Worm (Caenorhabditis elegans): ENCODE results near the gene T04C10.3.
A peak's percentile ranks its signal among the peaks of the same experiment; 100 is the strongest.

T04C10.3 gene

ce11 chrX:14787557-14787932, 24.6 kb upstream of the T04C10.3 start:
- TF ChIP-seq sma-9 (GFP tag; optimal IDR thresholded peaks at IDR 0.05), result peak; percentile 41
- no peak for TF ChIP-seq sma-9 (tag; optimal IDR thresholded peaks at IDR 0.05)
- TF ChIP-seq lin-11 (tag; optimal IDR thresholded peaks at IDR 0.05), result no peak
- TF ChIP-seq dmd-4 (tag; optimal IDR thresholded peaks at IDR 0.05), result no peak
- TF ChIP-seq unc-39 (tag; optimal IDR thresholded peaks at IDR 0.05), result no peak
- peak; percentile 24 for TF ChIP-seq fos-1 (tag; optimal IDR thresholded peaks at IDR 0.05)
- peak; percentile 6 for TF ChIP-seq sma-3 (GFP tag; optimal IDR thresholded peaks at IDR 0.05)

ce11 chrX:14790320-14791048, 21.7 kb upstream of the T04C10.3 start, which contains the start of gene tatn-1:
TSS of gene tatn-1 (plus strand) at chrX:14791008.
- TF ChIP-seq mbf-1 (tag; optimal IDR thresholded peaks at IDR 0.05) (no peak), snpc-4 (tag; optimal IDR thresholded peaks at IDR 0.05) (no peak), lin-11 (tag; optimal IDR thresholded peaks at IDR 0.05) (no peak), nhr-237 (tag; optimal IDR thresholded peaks at IDR 0.05) (no peak), F13H6.1 (tag; optimal IDR thresholded peaks at IDR 0.05) (peak; percentile 86), unc-55 (GFP tag; optimal IDR thresholded peaks at IDR 0.05) (no peak), nhr-12 (tag; optimal IDR thresholded peaks at IDR 0.05) (no peak), gmeb-1 (tag; optimal IDR thresholded peaks at IDR 0.05) (peak; percentile 67), nhr-11 (tag; optimal IDR thresholded peaks at IDR 0.05) (no peak), nhr-6 (tag; optimal IDR thresholded peaks at IDR 0.05) (peak; percentile 59), nhr-129 (tag; optimal IDR thresholded peaks at IDR 0.05) (peak; percentile 96), Y55F3AM.14 (GFP tag; optimal IDR thresholded peaks at IDR 0.05) (peak; percentile 93), crh-2 (tag; optimal IDR thresholded peaks at IDR 0.05) (peak; percentile 95), ceh-82 (tag; optimal IDR thresholded peaks at IDR 0.05) (no peak), mdl-1 (tag; optimal IDR thresholded peaks at IDR 0.05) (peak; percentile 94 to 97), nhr-25 (tag; optimal IDR thresholded peaks at IDR 0.05) (peak; percentile 98), lin-39 (tag; optimal IDR thresholded peaks at IDR 0.05) (no peak), ztf-11 (tag; optimal IDR thresholded peaks at IDR 0.05) (no peak), ceh-16 (tag; optimal IDR thresholded peaks at IDR 0.05) (peak; percentile 92), peb-1 (tag; optimal IDR thresholded peaks at IDR 0.05) (no peak), sem-4 (tag; optimal IDR thresholded peaks at IDR 0.05) (peak; percentile 86), unc-39 (tag; optimal IDR thresholded peaks at IDR 0.05) (no peak), nhr-77 (tag; optimal IDR thresholded peaks at IDR 0.05) (peak; percentile 29), dmd-4 (tag; optimal IDR thresholded peaks at IDR 0.05) (no peak), ztf-1 (GFP tag; conservative IDR thresholded peaks at IDR 0.05) (no peak), sma-9 (GFP tag; optimal IDR thresholded peaks at IDR 0.05) (peak; percentile 97), sma-9 (tag; optimal IDR thresholded peaks at IDR 0.05) (peak; percentile 40), elt-1 (tag; optimal IDR thresholded peaks at IDR 0.05) (peak; percentile 67), nhr-21 (tag; optimal IDR thresholded peaks at IDR 0.05) (peak; percentile 98), R02D3.7 (tag; optimal IDR thresholded peaks at IDR 0.05) (no peak), unc-62 (GFP tag; optimal IDR thresholded peaks at IDR 0.05) (no peak), skn-1 (tag; optimal IDR thresholded peaks at IDR 0.05) (no peak), ama-1 (optimal IDR thresholded peaks at IDR 0.05) (no peak), alr-1 (tag; optimal IDR thresholded peaks at IDR 0.05) (no peak), ZK546.5 (tag; optimal IDR thresholded peaks at IDR 0.05) (no peak), blmp-1 (tag; optimal IDR thresholded peaks at IDR 0.05; ENCODE audit: insufficient read depth) (peak; percentile 89), lsy-2 (tag; optimal IDR thresholded peaks at IDR 0.05) (peak in 1 of 2 experiments; percentile 64), C34F6.9 (tag; optimal IDR thresholded peaks at IDR 0.05) (peak; percentile 28), zag-1 (tag; optimal IDR thresholded peaks at IDR 0.05) (no peak), sma-3 (GFP tag; optimal IDR thresholded peaks at IDR 0.05) (peak; percentile 97), fos-1 (tag; optimal IDR thresholded peaks at IDR 0.05) (peak; percentile 68), ztf-4 (tag; optimal IDR thresholded peaks at IDR 0.05) (no peak), egl-27 (tag; optimal IDR thresholded peaks at IDR 0.05) (peak; percentile 71), lin-13 (GFP tag; optimal IDR thresholded peaks at IDR 0.05) (no peak)

Measured in whole organism, L2 larva.